Worm (Caenorhabditis elegans): Measurements from ENCODE around the gene ckb-4.

- TF ChIP-seq nfya-1 (tag; optimal IDR thresholded peaks at IDR 0.05; ENCODE audit: borderline replicate concordance, insufficient read depth), result no peak
- no peak for TF ChIP-seq let-607 (tag; optimal IDR thresholded peaks at IDR 0.05)
- TF ChIP-seq let-526 (GFP tag; IDR thresholded peaks at IDR 0.05), result no peak
- no peak for TF ChIP-seq sea-2 (GFP tag; IDR thresholded peaks at IDR 0.05)
- TF ChIP-seq nhr-90 (tag; optimal IDR thresholded peaks at IDR 0.05), result no peak
- no peak for TF ChIP-seq mxl-1 (tag; optimal IDR thresholded peaks at IDR 0.05)
- no peak for TF ChIP-seq F37B4.10 (GFP tag; IDR thresholded peaks at IDR 0.05)
- no peak for TF ChIP-seq madf-3 (GFP tag; IDR thresholded peaks at IDR 0.05)
- no peak for TF ChIP-seq ceh-79 (tag; optimal IDR thresholded peaks at IDR 0.05)
- TF ChIP-seq Y67H2A.10 (GFP tag; conservative IDR thresholded peaks at IDR 0.05), result no peak
- TF ChIP-seq ets-4 (GFP tag; optimal IDR thresholded peaks at IDR 0.05), result no peak
- no peak for TF ChIP-seq nhr-179 (tag; optimal IDR thresholded peaks at IDR 0.05)
Observed at ce11 chrV:2126996-2127585, 17.9 kb upstream of the ckb-4 start, which contains the start of gene ldp-1.

Data from whole organism, young adult.